Worm (Caenorhabditis elegans) whole organism, L3 larva: ENCODE data around the gene rap-2.

Experiments used
- R02D3.7 ChIP-seq: fragments of 150-350 bp; optimal IDR thresholded peaks from 2 replicates; lab custom pipeline; 2014; ENCODE audit warnings: missing biosample characterization, missing genetic modification characterization
- ZK546.5 ChIP-seq: sonication (generic microtip); optimal IDR thresholded peaks from 2 replicates; lab custom pipeline; 2017; ENCODE audit warnings: missing biosample characterization, missing genetic modification characterization
- aly-2 ChIP-seq: fragments of 150-350 bp; optimal IDR thresholded peaks from 2 replicates; lab custom pipeline; 2014; ENCODE audit warnings: missing biosample characterization, missing genetic modification characterization
- ama-1 ChIP-seq: fragments of 150-350 bp; optimal IDR thresholded peaks from 2 replicates; lab custom pipeline; 2018
- ceh-16 ChIP-seq: sonication (generic microtip); optimal IDR thresholded peaks from 2 replicates; lab custom pipeline; 2017; ENCODE audit warnings: missing biosample characterization, missing genetic modification characterization
- ceh-28 ChIP-seq: fragments of 150-350 bp; optimal IDR thresholded peaks from 2 replicates; lab custom pipeline; 2014; ENCODE audit warnings: missing biosample characterization, missing genetic modification reagents, missing genetic modification characterization
- ceh-82 ChIP-seq: fragments of 150-350 bp; optimal IDR thresholded peaks from 2 replicates; lab custom pipeline; 2014; ENCODE audit warnings: missing biosample characterization, missing genetic modification characterization
- ceh-9 ChIP-seq: sonication (generic microtip); optimal IDR thresholded peaks from 2 replicates; lab custom pipeline; 2018; ENCODE audit warnings: missing biosample characterization, missing genetic modification characterization
- daf-12 ChIP-seq: fragments of 150-350 bp; optimal IDR thresholded peaks from 2 replicates; lab custom pipeline; 2014; ENCODE audit warnings: missing biosample characterization, missing genetic modification reagents, missing genetic modification characterization
- egl-27 ChIP-seq: sonication (generic microtip); optimal IDR thresholded peaks from 4 replicates; lab custom pipeline; 2017; ENCODE audit warnings: missing biosample characterization, missing genetic modification reagents, missing genetic modification characterization
- egl-5 ChIP-seq: fragments of 150-350 bp; optimal IDR thresholded peaks from 2 replicates; lab custom pipeline; 2017; ENCODE audit warnings: missing biosample characterization, missing genetic modification reagents, missing genetic modification characterization, inconsistent platforms
- elt-1 ChIP-seq: fragments of 150-350 bp; optimal IDR thresholded peaks from 2 replicates; lab custom pipeline; 2014; ENCODE audit warnings: missing biosample characterization, missing genetic modification characterization
- elt-2 ChIP-seq: sonication (generic microtip); optimal IDR thresholded peaks from 2 replicates; lab custom pipeline; 2016; ENCODE audit warnings: missing genetic modification reagents, mild to moderate bottlenecking, missing genetic modification characterization, missing compliant biosample characterization
- elt-3 ChIP-seq, 3 experiments: fragments of 150-350 bp in 1 of 3; sonication (generic microtip) in 2 of 3; optimal IDR thresholded peaks; 2 replicates in 2 of 3; 4 replicates in 1 of 3; lab custom pipeline; 2014 to 2017; ENCODE audit warnings: missing biosample characterization in 3 of 3, missing genetic modification characterization in 3 of 3
- eor-1 ChIP-seq, 2 experiments: fragments of 150-350 bp; optimal IDR thresholded peaks; 2 replicates each; lab custom pipeline; 2014 to 2018; ENCODE audit warnings: missing biosample characterization in 2 of 2, missing genetic modification characterization in 2 of 2
- fkh-10 ChIP-seq: sonication (generic microtip); optimal IDR thresholded peaks from 2 replicates; lab custom pipeline; 2017; ENCODE audit warnings: missing biosample characterization, missing genetic modification reagents, missing genetic modification characterization
- fkh-2 ChIP-seq: fragments of 150-350 bp; optimal IDR thresholded peaks from 2 replicates; lab custom pipeline; 2014; ENCODE audit warnings: missing biosample characterization, missing genetic modification reagents, missing genetic modification characterization
- fos-1 ChIP-seq: fragments of 150-350 bp; optimal IDR thresholded peaks from 2 replicates; lab custom pipeline; 2014; ENCODE audit warnings: missing biosample characterization, missing genetic modification characterization
- hmg-11 ChIP-seq: sonication (generic microtip); optimal IDR thresholded peaks from 2 replicates; lab custom pipeline; 2016; ENCODE audit warnings: missing genetic modification characterization, missing compliant biosample characterization
- jun-1 ChIP-seq: fragments of 150-350 bp; optimal IDR thresholded peaks from 2 replicates; lab custom pipeline; 2014; ENCODE audit warnings: missing biosample characterization, missing genetic modification reagents, missing genetic modification characterization
- lin-15B ChIP-seq: fragments of 150-350 bp; optimal IDR thresholded peaks from 2 replicates; lab custom pipeline; 2014; ENCODE audit warnings: missing biosample characterization, missing genetic modification characterization
- lin-39 ChIP-seq: fragments of 150-350 bp; optimal IDR thresholded peaks from 2 replicates; lab custom pipeline; 2018; ENCODE audit warnings: missing biosample characterization, missing genetic modification reagents, missing genetic modification characterization
- lsy-12 ChIP-seq: sonication (generic microtip); optimal IDR thresholded peaks from 2 replicates; lab custom pipeline; 2016; ENCODE audit warnings: mild to moderate bottlenecking, missing genetic modification characterization, missing compliant biosample characterization
- mdl-1 ChIP-seq: fragments of 150-350 bp; optimal IDR thresholded peaks from 2 replicates; lab custom pipeline; 2014; ENCODE audit warnings: missing biosample characterization, missing genetic modification characterization
- mml-1 ChIP-seq: fragments of 150-350 bp; sonication (generic microtip); optimal IDR thresholded peaks from 3 replicates; lab custom pipeline; 2014; ENCODE audit warnings: missing biosample characterization, missing genetic modification characterization
- nfya-1 ChIP-seq: sonication (generic microtip); optimal IDR thresholded peaks from 2 replicates; lab custom pipeline; 2017; ENCODE audit warnings: missing genetic modification characterization, mild to moderate bottlenecking, missing compliant biosample characterization, antibody characterized with exemption, moderate library complexity; ENCODE audit not compliant: insufficient read depth
- nhr-11 ChIP-seq: fragments of 150-350 bp; optimal IDR thresholded peaks from 2 replicates; lab custom pipeline; 2014; ENCODE audit warnings: missing biosample characterization, missing genetic modification characterization
- nhr-12 ChIP-seq: fragments of 150-350 bp; optimal IDR thresholded peaks from 2 replicates; lab custom pipeline; 2014; ENCODE audit warnings: missing biosample characterization, missing genetic modification characterization
- nhr-23 ChIP-seq: fragments of 150-350 bp; optimal IDR thresholded peaks from 2 replicates; lab custom pipeline; 2014; ENCODE audit warnings: missing biosample characterization, missing genetic modification reagents, missing genetic modification characterization
- nhr-237 ChIP-seq: fragments of 150-350 bp; optimal IDR thresholded peaks from 2 replicates; lab custom pipeline; 2014; ENCODE audit warnings: missing biosample characterization, missing genetic modification characterization
- nhr-25 ChIP-seq: sonication (generic microtip); optimal IDR thresholded peaks from 2 replicates; lab custom pipeline; 2017; ENCODE audit warnings: missing biosample characterization, missing genetic modification characterization
- nhr-28 ChIP-seq: fragments of 150-350 bp; optimal IDR thresholded peaks from 2 replicates; lab custom pipeline; 2014; ENCODE audit warnings: missing biosample characterization, missing genetic modification characterization
- nhr-43 ChIP-seq: sonication (generic microtip); optimal IDR thresholded peaks from 2 replicates; lab custom pipeline; 2016; ENCODE audit warnings: mild to moderate bottlenecking, missing genetic modification characterization, missing compliant biosample characterization; ENCODE audit not compliant: poor library complexity, severe bottlenecking
- nhr-67 ChIP-seq: fragments of 150-350 bp; optimal IDR thresholded peaks from 2 replicates; lab custom pipeline; 2014; ENCODE audit warnings: missing biosample characterization, missing genetic modification characterization
- nhr-76 ChIP-seq: fragments of 150-350 bp; sonication (generic microtip); optimal IDR thresholded peaks from 5 replicates; lab custom pipeline; 2014; ENCODE audit warnings: missing biosample characterization, missing genetic modification characterization
- nhr-77 ChIP-seq: fragments of 150-350 bp; optimal IDR thresholded peaks from 2 replicates; lab custom pipeline; 2014; ENCODE audit warnings: missing biosample characterization, missing genetic modification characterization
- pha-4 ChIP-seq: fragments of 150-350 bp; optimal IDR thresholded peaks from 2 replicates; lab custom pipeline; 2014; ENCODE audit warnings: missing biosample characterization, missing genetic modification reagents, missing genetic modification characterization
- pqm-1 ChIP-seq: fragments of 150-350 bp; optimal IDR thresholded peaks from 2 replicates; lab custom pipeline; 2017; ENCODE audit warnings: missing biosample characterization, missing genetic modification characterization, inconsistent platforms
- sea-2 ChIP-seq: fragments of 150-350 bp; sonication (generic microtip); optimal IDR thresholded peaks from 4 replicates; lab custom pipeline; 2014; ENCODE audit warnings: missing biosample characterization, missing genetic modification reagents, missing genetic modification characterization
- skn-1 ChIP-seq: fragments of 150-350 bp; optimal IDR thresholded peaks from 2 replicates; lab custom pipeline; 2014; ENCODE audit warnings: missing biosample characterization, missing genetic modification characterization
- snpc-4 ChIP-seq: fragments of 150-350 bp; optimal IDR thresholded peaks from 2 replicates; lab custom pipeline; 2014; ENCODE audit warnings: missing biosample characterization, missing genetic modification characterization
- tbx-2 ChIP-seq: sonication (generic microtip); optimal IDR thresholded peaks from 2 replicates; lab custom pipeline; 2016; ENCODE audit warnings: mild to moderate bottlenecking, missing genetic modification characterization, missing compliant biosample characterization
- unc-39 ChIP-seq: sonication (generic microtip); optimal IDR thresholded peaks from 4 replicates; lab custom pipeline; 2017; ENCODE audit warnings: missing biosample characterization, missing genetic modification characterization
- unc-62 ChIP-seq: fragments of 150-350 bp; sonication (generic microtip); optimal IDR thresholded peaks from 4 replicates; lab custom pipeline; 2014; ENCODE audit warnings: missing biosample characterization, missing genetic modification reagents, missing genetic modification characterization
- zag-1 ChIP-seq: fragments of 150-350 bp; optimal IDR thresholded peaks from 2 replicates; lab custom pipeline; 2014; ENCODE audit warnings: missing biosample characterization, missing genetic modification characterization
- ztf-11 ChIP-seq: fragments of 150-350 bp; optimal IDR thresholded peaks from 2 replicates; lab custom pipeline; 2014; ENCODE audit warnings: missing biosample characterization, missing genetic modification characterization
- ztf-4 ChIP-seq: fragments of 150-350 bp; optimal IDR thresholded peaks from 2 replicates; lab custom pipeline; 2014; ENCODE audit warnings: missing biosample characterization, missing genetic modification characterization

rap-2 gene

ce11 chrV:15071015-15071810, 7.3 kb upstream of the rap-2 start, which contains the start of gene unc-76:
unc-76 (plus strand) TSS chrV:15071760.
- TF ChIP-seq elt-3 (tag; optimal IDR thresholded peaks at IDR 0.05; lab: Kevin White, UChicago): no peak
- TF ChIP-seq mdl-1 (tag; lab: Kevin White, UChicago): no peak
- peak; percentile 89 for TF ChIP-seq pha-4
- peak; percentile 0 for TF ChIP-seq elt-2 (tag; lab: Kevin White, UChicago)
- TF ChIP-seq unc-39: no peak
- peak; percentile 54 for TF ChIP-seq lsy-12 (tag; lab: Kevin White, UChicago)
- no peak for TF ChIP-seq ZK546.5 (tag; lab: Kevin White, UChicago)
- peak; percentile 89 for TF ChIP-seq hmg-11
- TF ChIP-seq mml-1 (tag; lab: Kevin White, UChicago): no peak
- TF ChIP-seq nhr-43: peak; percentile 42
- TF ChIP-seq nhr-25 (tag; lab: Kevin White, UChicago): no peak
- TF ChIP-seq nhr-28: no peak
- peak; percentile 56 for TF ChIP-seq nhr-11
- TF ChIP-seq lin-15B (tag; lab: Kevin White, UChicago): peak; percentile 62
- no peak for TF ChIP-seq nhr-12 (tag; lab: Kevin White, UChicago)
- no peak for TF ChIP-seq ceh-82 (tag; lab: Kevin White, UChicago)
- TF ChIP-seq fkh-10 (GFP tag; lab: Kevin White, UChicago): peak; percentile 54
- no peak for TF ChIP-seq skn-1 (tag; lab: Kevin White, UChicago)
- TF ChIP-seq nhr-77: no peak
- TF ChIP-seq eor-1 (tag; optimal IDR thresholded peaks at IDR 0.05; lab: Kevin White, UChicago): no peak
- peak; percentile 5 for TF ChIP-seq nhr-23 (tag; lab: Kevin White, UChicago)
- no peak for TF ChIP-seq ztf-11 (tag; lab: Kevin White, UChicago)
- no peak for TF ChIP-seq ceh-9 (tag; lab: Kevin White, UChicago)
- TF ChIP-seq nhr-76: no peak
- TF ChIP-seq lin-39 (tag; lab: Kevin White, UChicago): peak; percentile 96
- peak; percentile 61 for TF ChIP-seq snpc-4 (tag; lab: Kevin White, UChicago)
- peak; percentile 8 for TF ChIP-seq ama-1
- no peak for TF ChIP-seq aly-2 (tag; lab: Kevin White, UChicago)
- TF ChIP-seq ceh-16: no peak
- TF ChIP-seq pqm-1 (tag; lab: Kevin White, UChicago): no peak
- TF ChIP-seq fkh-2 (tag; lab: Kevin White, UChicago): no peak
- TF ChIP-seq egl-27 (tag; lab: Kevin White, UChicago): peak; percentile 68
- no peak for TF ChIP-seq jun-1
- peak; percentile 81 for TF ChIP-seq unc-62 (GFP tag; lab: Kevin White, UChicago)
- TF ChIP-seq zag-1: peak; percentile 73
- peak; percentile 59 for TF ChIP-seq ceh-28 (tag; lab: Kevin White, UChicago)
- TF ChIP-seq R02D3.7: peak; percentile 58
- TF ChIP-seq elt-1 (tag; lab: Kevin White, UChicago): no peak
- TF ChIP-seq ztf-4 (tag; lab: Kevin White, UChicago): no peak
- TF ChIP-seq nhr-67: no peak
- no peak for TF ChIP-seq daf-12
- TF ChIP-seq tbx-2 (tag; lab: Kevin White, UChicago): peak; percentile 74
- TF ChIP-seq egl-5 (tag; lab: Kevin White, UChicago): peak; percentile 62
- TF ChIP-seq nhr-237 (tag; lab: Kevin White, UChicago): no peak
- no peak for TF ChIP-seq fos-1 (tag; lab: Kevin White, UChicago)
- peak; percentile 81 for TF ChIP-seq nfya-1 (tag; lab: Kevin White, UChicago)
- TF ChIP-seq sea-2 (GFP tag; lab: Kevin White, UChicago): peak; percentile 2
